Worm (Caenorhabditis elegans): ENCODE data around the gene tba-4.
"Not testable (repeated sequence)": the region's sequence is repeated elsewhere in the genome, so short reads cannot be mapped to it uniquely, and the experiment has no call there.

ce11 chrII:10904379-10904778 is 14.1 kb upstream of the tba-4 start, which contains the start of gene sra-12:
- not testable (repeated sequence) for TF ChIP-seq nhr-12 (tag; optimal IDR thresholded peaks at IDR 0.05); unc-62 (GFP tag; optimal IDR thresholded peaks at IDR 0.05); nhr-28 (tag; optimal IDR thresholded peaks at IDR 0.05)
